Fruit fly (Drosophila melanogaster) whole organism, embryonic: ENCODE results near the gene BCAS2.

Source experiments
- Awh ChIP-seq: fragments of 200-800 bp; sonication (Bioruptor generic); IDR thresholded peaks from 2 replicates; pipeline ENCODE4, ENCODE4 v1.3.6; 2022; ENCODE audit warnings: missing biosample characterization, missing genetic modification characterization
- B-H1 ChIP-seq: fragments of 200-800 bp; sonication (Bioruptor generic); IDR thresholded peaks from 3 replicates; pipeline ENCODE4 v1.3.6; 2022; ENCODE audit warnings: missing biosample characterization, missing genetic modification characterization
- B-H2 ChIP-seq: fragments of 200-800 bp; sonication (Bioruptor generic); optimal IDR thresholded peaks from 2 replicates; lab custom pipeline; 2018; ENCODE audit warnings: missing biosample characterization, mild to moderate bottlenecking, missing genetic modification characterization
- CG10209 ChIP-seq: fragments of 200-800 bp; sonication (Bioruptor generic); optimal IDR thresholded peaks from 3 replicates; lab custom pipeline; 2017; ENCODE audit warnings: missing biosample characterization, mild to moderate bottlenecking, missing genetic modification characterization, missing genetic modification reagents
- CG10431 ChIP-seq: fragments of 200-800 bp; sonication (Bioruptor generic); optimal IDR thresholded peaks from 3 replicates; lab custom pipeline; 2018; ENCODE audit warnings: missing biosample characterization, mild to moderate bottlenecking, missing genetic modification characterization
- CG10565 ChIP-seq: fragments of 200-800 bp; sonication (Bioruptor generic); optimal IDR thresholded peaks from 3 replicates; lab custom pipeline; 2016; ENCODE audit warnings: missing biosample characterization, mild to moderate bottlenecking, missing genetic modification characterization
- CG12104 ChIP-seq: fragments of 200-800 bp; sonication (Bioruptor generic); optimal IDR thresholded peaks from 3 replicates; lab custom pipeline; 2016; ENCODE audit warnings: missing biosample characterization, missing genetic modification characterization
- CG15696 ChIP-seq: fragments of 200-800 bp; sonication (Bioruptor generic); optimal IDR thresholded peaks from 2 replicates; lab custom pipeline; 2019; ENCODE audit warnings: missing biosample characterization, mild to moderate bottlenecking, missing genetic modification characterization, moderate library complexity
- CG16863 ChIP-seq: fragments of 200-800 bp; sonication (Bioruptor generic); optimal IDR thresholded peaks from 3 replicates; lab custom pipeline; 2016; ENCODE audit warnings: missing biosample characterization, missing genetic modification characterization
- CG18599 ChIP-seq: fragments of 200-800 bp; sonication (Bioruptor generic); optimal IDR thresholded peaks from 3 replicates; lab custom pipeline; 2017; ENCODE audit warnings: missing biosample characterization, missing genetic modification characterization, mild to moderate bottlenecking, moderate library complexity, missing genetic modification reagents
- CG2678 ChIP-seq: fragments of 200-800 bp; sonication (Bioruptor generic); optimal IDR thresholded peaks from 3 replicates; lab custom pipeline; 2019; ENCODE audit warnings: missing biosample characterization, mild to moderate bottlenecking, missing genetic modification characterization, moderate library complexity
- CG2875 ChIP-seq: fragments of 200-800 bp; sonication (Bioruptor generic); optimal IDR thresholded peaks from 2 replicates; lab custom pipeline; 2017; ENCODE audit warnings: missing biosample characterization, mild to moderate bottlenecking, missing genetic modification characterization, missing genetic modification reagents
- CG34376 ChIP-seq: fragments of 200-800 bp; sonication (Bioruptor generic); optimal IDR thresholded peaks from 2 replicates; lab custom pipeline; 2018; ENCODE audit warnings: missing biosample characterization, mild to moderate bottlenecking, missing genetic modification characterization
- CG4707 ChIP-seq: fragments of 200-800 bp; sonication (Bioruptor generic); optimal IDR thresholded peaks from 2 replicates; lab custom pipeline; 2018; ENCODE audit warnings: missing biosample characterization, mild to moderate bottlenecking, missing genetic modification characterization, moderate library complexity
- Eip74EF ChIP-seq, 2 experiments: fragments of 200-800 bp in 1 of 2; fragments of >200 bp in 1 of 2; sonication (Bioruptor generic) in 1 of 2; optimal IDR thresholded peaks; 2 replicates each; lab custom pipeline; 2017 to 2019; ENCODE audit warnings: missing biosample characterization in 2 of 2, missing genetic modification characterization in 2 of 2, mild to moderate bottlenecking in 1 of 2, moderate library complexity in 1 of 2
- HLHmδ ChIP-seq: fragments of 200-800 bp; sonication (Bioruptor generic); optimal IDR thresholded peaks from 2 replicates; lab custom pipeline; 2018; ENCODE audit warnings: missing biosample characterization, mild to moderate bottlenecking, missing genetic modification characterization, moderate library complexity
- NFAT ChIP-seq: fragments of 200-800 bp; sonication (Bioruptor generic); IDR thresholded peaks from 2 replicates; pipeline ENCODE4 v1.3.6; 2022; ENCODE audit warnings: missing biosample characterization, missing genetic modification characterization
- Rfx ChIP-seq: fragments of 200-800 bp; sonication (Bioruptor generic); IDR thresholded peaks from 2 replicates; pipeline ENCODE4 v1.3.6; 2022; ENCODE audit warnings: missing biosample characterization, missing genetic modification characterization
- Xrp1 ChIP-seq: fragments of 200-800 bp; sonication (Bioruptor generic); IDR thresholded peaks from 2 replicates; pipeline ENCODE4 v1.3.6; 2022; ENCODE audit warnings: missing biosample characterization, missing genetic modification characterization
- YL-1 ChIP-seq: fragments of 200-800 bp; sonication (Bioruptor generic); optimal IDR thresholded peaks from 3 replicates; lab custom pipeline; 2017; ENCODE audit warnings: missing biosample characterization, mild to moderate bottlenecking, missing genetic modification characterization
- caup ChIP-seq: fragments of 200-800 bp; sonication (Bioruptor generic); optimal IDR thresholded peaks from 3 replicates; lab custom pipeline; 2017; ENCODE audit warnings: missing biosample characterization, mild to moderate bottlenecking, missing genetic modification characterization, moderate library complexity; ENCODE audit not compliant: severe bottlenecking
- chinmo ChIP-seq: fragments of 200-800 bp; sonication (Bioruptor generic); IDR thresholded peaks from 4 replicates; pipeline ENCODE4 v1.3.6; 2022; ENCODE audit warnings: missing biosample characterization, missing genetic modification characterization; ENCODE audit not compliant: partially characterized antibody
- ci ChIP-seq: fragments of 200-800 bp; sonication (Bioruptor generic); IDR thresholded peaks from 3 replicates; pipeline ENCODE4 v1.3.6; 2022; ENCODE audit warnings: missing biosample characterization, missing genetic modification characterization
- crc ChIP-seq: fragments of 200-800 bp; sonication (Bioruptor generic); optimal IDR thresholded peaks from 2 replicates; lab custom pipeline; 2016; ENCODE audit warnings: missing biosample characterization, missing genetic modification characterization
- danr ChIP-seq: fragments of 200-800 bp; sonication (Bioruptor generic); IDR thresholded peaks from 2 replicates; pipeline ENCODE4 v1.3.6; 2022; ENCODE audit warnings: missing biosample characterization, missing genetic modification characterization
- disco-r ChIP-seq: fragments of 200-800 bp; sonication (Bioruptor generic); optimal IDR thresholded peaks from 2 replicates; lab custom pipeline; 2016; ENCODE audit warnings: missing biosample characterization, missing genetic modification characterization
- dmrt11E ChIP-seq: fragments of 200-800 bp; sonication (Bioruptor generic); optimal IDR thresholded peaks from 3 replicates; lab custom pipeline; 2018; ENCODE audit warnings: missing biosample characterization, mild to moderate bottlenecking, missing genetic modification characterization, moderate library complexity
- fd64A ChIP-seq: fragments of 200-800 bp; sonication (Bioruptor generic); optimal IDR thresholded peaks from 3 replicates; lab custom pipeline; 2018; ENCODE audit warnings: missing biosample characterization, mild to moderate bottlenecking, missing genetic modification characterization
- gcm ChIP-seq: fragments of 200-800 bp; sonication (Bioruptor generic); optimal IDR thresholded peaks from 2 replicates; lab custom pipeline; 2019; ENCODE audit warnings: missing biosample characterization, mild to moderate bottlenecking, missing genetic modification characterization, moderate library complexity
- lab ChIP-seq: fragments of 200-800 bp; sonication (Bioruptor generic); optimal IDR thresholded peaks from 3 replicates; lab custom pipeline; 2017; ENCODE audit warnings: missing biosample characterization, missing genetic modification characterization, mild to moderate bottlenecking, moderate library complexity, missing genetic modification reagents
- lola ChIP-seq, 3 experiments: fragments of >200 bp in 2 of 3; fragments of 200-800 bp in 1 of 3; sonication (Bioruptor generic) in 1 of 3; optimal IDR thresholded peaks; 2 replicates each; lab custom pipeline; 2017 to 2019; ENCODE audit warnings: missing biosample characterization in 3 of 3, missing genetic modification characterization in 3 of 3, mild to moderate bottlenecking in 1 of 3, moderate library complexity in 1 of 3
- nom ChIP-seq: fragments of 200-800 bp; sonication (Bioruptor generic); optimal IDR thresholded peaks from 2 replicates; lab custom pipeline; 2017; ENCODE audit warnings: missing biosample characterization, missing genetic modification characterization, mild to moderate bottlenecking, moderate library complexity, missing genetic modification reagents
- pfk ChIP-seq: fragments of 200-800 bp; sonication (Bioruptor generic); optimal IDR thresholded peaks from 2 replicates; lab custom pipeline; 2018; ENCODE audit warnings: missing biosample characterization, mild to moderate bottlenecking, missing genetic modification characterization, moderate library complexity
- pros ChIP-seq: fragments of 200-800 bp; sonication (Bioruptor generic); optimal IDR thresholded peaks from 3 replicates; lab custom pipeline; 2019; ENCODE audit warnings: missing biosample characterization, mild to moderate bottlenecking, missing genetic modification characterization, moderate library complexity
- sens ChIP-seq: fragments of 200-800 bp; sonication (Bioruptor generic); peaks from one replicate; lab custom pipeline; 2016; ENCODE audit warnings: missing biosample characterization, missing genetic modification characterization
- sens-2 ChIP-seq: fragments of 200-800 bp; sonication (Bioruptor generic); IDR thresholded peaks from 2 replicates; pipeline ENCODE4 v1.3.6; 2022; ENCODE audit warnings: missing biosample characterization, missing genetic modification characterization
- sug ChIP-seq: fragments of 200-800 bp; optimal IDR thresholded peaks from 2 replicates; lab custom pipeline; 2019; ENCODE audit warnings: missing biosample characterization, mild to moderate bottlenecking, missing genetic modification characterization, moderate library complexity
- twi ChIP-seq: fragments of 200-800 bp; optimal IDR thresholded peaks from 2 replicates; lab custom pipeline; 2019; ENCODE audit warnings: missing biosample characterization, mild to moderate bottlenecking, missing genetic modification characterization, moderate library complexity

Gene BCAS2

DNA sequence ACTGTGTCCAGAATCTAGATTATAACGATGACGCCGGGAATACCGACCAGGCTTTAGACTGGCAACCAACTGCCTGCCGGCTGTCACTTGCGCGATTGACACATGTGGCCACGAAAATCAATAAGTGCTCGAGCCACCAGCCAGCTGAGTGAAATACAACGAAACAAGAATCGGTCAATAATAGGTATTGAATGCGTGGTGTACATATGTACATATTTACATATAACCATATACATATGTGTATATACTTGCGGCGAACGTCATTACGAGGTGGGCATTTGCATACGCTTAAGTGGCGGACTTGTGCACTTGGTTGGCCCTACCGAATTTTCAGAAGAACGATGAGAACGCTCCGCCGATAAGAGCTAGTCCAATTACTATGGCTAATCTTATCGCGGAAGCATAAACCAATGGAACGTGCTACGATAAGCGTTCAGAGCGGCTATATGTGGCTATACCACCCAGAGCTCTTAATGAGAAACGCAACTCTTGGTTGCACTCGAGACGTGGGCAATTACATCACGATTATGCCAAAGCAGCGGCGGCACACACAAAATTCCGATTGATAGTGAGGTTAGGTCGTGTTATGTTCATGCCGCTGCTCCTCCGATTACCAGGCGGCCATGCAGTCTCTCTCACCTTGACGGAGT, 24.5 kb upstream of the BCAS2 start (continued):
- TF ChIP-seq crc (GFP tag; lab: Kevin White, UChicago) (no peak), CG18599 (peak; percentile 44), B-H1 (no peak), sens-2 (GFP tag; lab: Robert Waterston, UW) (0 out of 2 replicates have a peak, but pooled peaks have one; percentile 7), lola (GFP tag; optimal IDR thresholded peaks at IDR 0.05; lab: Kevin White, UChicago) (peak in 1 of 3 experiments; percentile 10), chinmo (GFP tag; lab: Robert Waterston, UW) (0 out of 4 replicates have a peak, but pooled peaks have one; percentile 7), pfk (GFP tag; lab: Kevin White, UChicago) (peak; percentile 10), Eip74EF (GFP tag; optimal IDR thresholded peaks at IDR 0.05; lab: Kevin White, UChicago) (no peak), CG10565 (GFP tag; lab: Kevin White, UChicago) (no peak), CG10209 (GFP tag; lab: Kevin White, UChicago) (peak; percentile 5), caup (GFP tag; lab: Kevin White, UChicago) (peak; percentile 7), CG34376 (peak; percentile 36), YL-1 (GFP tag; lab: Kevin White, UChicago) (peak; percentile 24), sug (tag; lab: Kevin White, UChicago) (peak; percentile 91), Xrp1 (GFP tag; lab: Robert Waterston, UW) (peak; percentile 48; the same call in 1 of the 2 replicates), HLHmδ (GFP tag; lab: Kevin White, UChicago) (peak; percentile 55), ci (GFP tag; lab: Robert Waterston, UW) (0 out of 3 replicates have a peak, but pooled peaks have one; percentile 49), dmrt11E (tag; lab: Kevin White, UChicago) (peak; percentile 8), fd64A (peak; percentile 33), Rfx (GFP tag; lab: Robert Waterston, UW) (0 out of 2 replicates have a peak, but pooled peaks have one; percentile 32), B-H2 (GFP tag; lab: Kevin White, UChicago) (peak; percentile 13), twi (tag; lab: Kevin White, UChicago) (peak; percentile 87), CG15696 (peak; percentile 51), disco-r (GFP tag; lab: Kevin White, UChicago) (no peak), CG12104 (GFP tag; lab: Kevin White, UChicago) (peak; percentile 27), CG2678 (tag; lab: Kevin White, UChicago) (peak; percentile 35), sens (GFP tag; lab: Kevin White, UChicago) (peak; percentile 47), pros (GFP tag; lab: Kevin White, UChicago) (peak; percentile 13), danr (no peak), CG10431 (GFP tag; lab: Kevin White, UChicago) (peak; percentile 49), nom (GFP tag; lab: Kevin White, UChicago) (no peak), CG2875 (peak; percentile 24), Awh (GFP tag; lab: Robert Waterston, UW) (0 out of 2 replicates have a peak, but pooled peaks have one; percentile 42), CG4707 (GFP tag; lab: Kevin White, UChicago) (no peak), gcm (GFP tag; lab: Kevin White, UChicago) (peak; percentile 11), CG16863 (peak; percentile 12), lab (GFP tag; lab: Kevin White, UChicago) (peak; percentile 5), NFAT (GFP tag; lab: Robert Waterston, UW) (no peak)
